Worm (Caenorhabditis elegans) whole organism, early embryonic: Measurements from ENCODE around the gene sdz-27.
A peak's percentile ranks its signal among the peaks of the same experiment; 100 is the strongest.

Source experiments
- B0310.2 ChIP-seq: sonication (generic microtip); optimal IDR thresholded peaks from 2 replicates; lab custom pipeline; 2016; ENCODE audit warnings: mild to moderate bottlenecking, missing genetic modification characterization, missing compliant biosample characterization
- F13C5.2 ChIP-seq: sonication (generic microtip); optimal IDR thresholded peaks from 2 replicates; lab custom pipeline; 2017; ENCODE audit warnings: mild to moderate bottlenecking, missing genetic modification characterization, inconsistent platforms, missing compliant biosample characterization
- aly-1 ChIP-seq: sonication (generic microtip); optimal IDR thresholded peaks from 2 replicates; lab custom pipeline; 2016; ENCODE audit warnings: missing genetic modification characterization, missing compliant biosample characterization
- ama-1 ChIP-seq: fragments of 150-350 bp; optimal IDR thresholded peaks from 2 replicates; lab custom pipeline; 2014
- ceh-13 ChIP-seq: fragments of 200-800 bp; sonication (Bioruptor generic); optimal IDR thresholded peaks from 2 replicates; lab custom pipeline; 2018; ENCODE audit warnings: mild to moderate bottlenecking, missing genetic modification characterization, missing compliant biosample characterization
- ceh-36 ChIP-seq: sonication (generic microtip); optimal IDR thresholded peaks from 2 replicates; lab custom pipeline; 2016; ENCODE audit warnings: missing genetic modification characterization, inconsistent platforms, missing compliant biosample characterization
- ets-7 ChIP-seq: sonication (generic microtip); optimal IDR thresholded peaks from 2 replicates; lab custom pipeline; 2016; ENCODE audit warnings: missing genotype, missing genetic modification characterization, missing compliant biosample characterization
- flt-1 ChIP-seq: fragments of 200-800 bp; sonication (Bioruptor generic); IDR thresholded peaks from 2 replicates; pipeline ENCODE4 v1.3.6; 2022; ENCODE audit warnings: missing genetic modification characterization, missing compliant biosample characterization
- hmbx-1 ChIP-seq: sonication (generic microtip); optimal IDR thresholded peaks from 2 replicates; lab custom pipeline; 2016; ENCODE audit warnings: mild to moderate bottlenecking, missing genetic modification characterization, missing compliant biosample characterization
- hmg-4 ChIP-seq: fragments of 200-800 bp; sonication (Bioruptor generic); optimal IDR thresholded peaks from 2 replicates; lab custom pipeline; 2018; ENCODE audit warnings: mild to moderate bottlenecking, missing genetic modification characterization, missing compliant biosample characterization
- hnd-1 ChIP-seq: sonication (generic microtip); optimal IDR thresholded peaks from 2 replicates; lab custom pipeline; 2016; ENCODE audit warnings: missing genetic modification characterization, missing compliant biosample characterization
- pes-1 ChIP-seq: fragments of 200-800 bp; sonication (Bioruptor generic); IDR thresholded peaks from 2 replicates; pipeline ENCODE4 v1.3.6; 2022; ENCODE audit warnings: missing genetic modification reagents, missing genetic modification characterization, missing compliant biosample characterization
- scrt-1 ChIP-seq: fragments of 200-800 bp; sonication (Bioruptor generic); IDR thresholded peaks from 2 replicates; pipeline ENCODE4 v1.3.6; 2022; ENCODE audit warnings: missing genetic modification characterization, missing compliant biosample characterization
- sea-1 ChIP-seq: fragments of 200-800 bp; sonication (Bioruptor generic); conservative IDR thresholded peaks from 2 replicates; pipeline ENCODE4 v1.3.6; 2022; ENCODE audit warnings: missing genetic modification characterization, missing compliant biosample characterization
- tbx-11 ChIP-seq: fragments of 200-800 bp; sonication (Bioruptor generic); IDR thresholded peaks from 2 replicates; pipeline ENCODE4 v1.3.6; 2022; ENCODE audit warnings: missing genetic modification characterization, missing compliant biosample characterization
- tbx-37 ChIP-seq: fragments of 200-800 bp; sonication (Bioruptor generic); conservative IDR thresholded peaks from 2 replicates; pipeline ENCODE4 v1.3.6; 2022; ENCODE audit warnings: missing genetic modification reagents, missing genetic modification characterization, missing compliant biosample characterization
- tra-4 ChIP-seq: sonication (generic microtip); optimal IDR thresholded peaks from 2 replicates; lab custom pipeline; 2017; ENCODE audit warnings: missing genetic modification characterization, missing compliant biosample characterization

Gene sdz-27

ce11 chrIV:11186729-11187128 lies at the start of gene sdz-27:
sdz-27 (plus strand) TSS chrIV:11187029.
- TF ChIP-seq flt-1 (GFP tag; lab: Robert Waterston, UW) (no peak), ama-1 (no peak), scrt-1 (GFP tag; lab: Robert Waterston, UW) (no peak), hmbx-1 (tag; lab: Kevin White, UChicago) (no peak), tbx-37 (GFP tag; lab: Robert Waterston, UW) (no peak), F13C5.2 (tag; lab: Kevin White, UChicago) (no peak), ceh-13 (no peak), pes-1 (no peak), tbx-11 (GFP tag; lab: Robert Waterston, UW) (no peak), aly-1 (tag; lab: Kevin White, UChicago) (no peak), hnd-1 (tag; lab: Kevin White, UChicago) (no peak), sea-1 (GFP tag; lab: Robert Waterston, UW) (no peak), tra-4 (tag; lab: Kevin White, UChicago) (no peak), B0310.2 (no peak), ets-7 (tag; lab: Kevin White, UChicago) (no peak), hmg-4 (GFP tag; lab: Kevin White, UChicago) (no peak)

- TF ChIP-seq hmbx-1 (tag; lab: Kevin White, UChicago): no peak
- no peak for TF ChIP-seq ceh-13
- TF ChIP-seq tbx-37 (GFP tag; lab: Robert Waterston, UW): no peak
- TF ChIP-seq pes-1: no peak
Observed at ce11 chrIV:11142314-11143227, 44.3 kb upstream of the sdz-27 start, which contains the start of gene skih-2. skih-2 (minus strand) TSS chrIV:11142364.

ce11 chrIV:11143228-11143444 lies 43.7 kb upstream of the sdz-27 start, which contains the start of gene F01G4.4:
F01G4.4 (plus strand) TSS chrIV:11143345.
- TF ChIP-seq ama-1: no peak

- no peak for TF ChIP-seq sea-1 (GFP tag; lab: Robert Waterston, UW)
Observed at ce11 chrIV:11145929-11146339, 40.9 kb upstream of the sdz-27 start.

- TF ChIP-seq ceh-13 (no peak), ets-7 (tag; lab: Kevin White, UChicago) (no peak), sea-1 (GFP tag; lab: Robert Waterston, UW) (no peak), aly-1 (tag; lab: Kevin White, UChicago) (no peak), ama-1 (no peak), hmg-4 (GFP tag; lab: Kevin White, UChicago) (no peak)
Observed at ce11 chrIV:11146492-11146891, 40.3 kb upstream of the sdz-27 start.

ce11 chrIV:11146962-11147470 lies 39.8 kb upstream of the sdz-27 start, which contains the start of gene pigq-1:
pigq-1 (minus strand) TSS chrIV:11147247.
- TF ChIP-seq tbx-11 (GFP tag; lab: Robert Waterston, UW): no peak

ce11 chrIV:11148788-11149366 lies 38.0 kb upstream of the sdz-27 start:
- no peak for TF ChIP-seq hmbx-1 (tag; lab: Kevin White, UChicago)
- TF ChIP-seq ets-7 (tag; lab: Kevin White, UChicago): no peak
- peak; percentile 31 for TF ChIP-seq hmg-4 (GFP tag; lab: Kevin White, UChicago)

- TF ChIP-seq ceh-36 (tag; lab: Kevin White, UChicago) (no peak), F13C5.2 (tag; lab: Kevin White, UChicago) (peak; percentile 62), B0310.2 (no peak), hmbx-1 (tag; lab: Kevin White, UChicago) (no peak), tra-4 (tag; lab: Kevin White, UChicago) (no peak), flt-1 (GFP tag; lab: Robert Waterston, UW) (0 out of 2 replicates have a peak, but pooled peaks have one; percentile 15), hnd-1 (tag; lab: Kevin White, UChicago) (no peak), pes-1 (peak; percentile 50; the same call in 1 of the 2 replicates), ama-1 (no peak), ets-7 (tag; lab: Kevin White, UChicago) (no peak)
Observed at ce11 chrIV:11149454-11150163, 37.2 kb upstream of the sdz-27 start, which contains the start of the genes F01G4.6 and pfd-1. F01G4.6 (minus strand) TSS chrIV:11149504. pfd-1 (plus strand) TSS chrIV:11150113.
